Worm (Caenorhabditis elegans) whole organism, early embryonic: ENCODE measurements around the gene R144.13.
"Not testable (repeated sequence)": the region's sequence is repeated elsewhere in the genome, so short reads cannot be mapped to it uniquely, and the experiment has no call there.

Experiments used
- B0310.2 ChIP-seq: sonication (generic microtip); optimal IDR thresholded peaks from 2 replicates; lab custom pipeline; 2016; ENCODE audit warnings: mild to moderate bottlenecking, missing genetic modification characterization, missing compliant biosample characterization
- F13C5.2 ChIP-seq: sonication (generic microtip); optimal IDR thresholded peaks from 2 replicates; lab custom pipeline; 2017; ENCODE audit warnings: mild to moderate bottlenecking, missing genetic modification characterization, inconsistent platforms, missing compliant biosample characterization
- aly-1 ChIP-seq: sonication (generic microtip); optimal IDR thresholded peaks from 2 replicates; lab custom pipeline; 2016; ENCODE audit warnings: missing genetic modification characterization, missing compliant biosample characterization
- ama-1 ChIP-seq: fragments of 150-350 bp; optimal IDR thresholded peaks from 2 replicates; lab custom pipeline; 2014
- ceh-13 ChIP-seq: fragments of 200-800 bp; sonication (Bioruptor generic); optimal IDR thresholded peaks from 2 replicates; lab custom pipeline; 2018; ENCODE audit warnings: mild to moderate bottlenecking, missing genetic modification characterization, missing compliant biosample characterization
- ceh-36 ChIP-seq: sonication (generic microtip); optimal IDR thresholded peaks from 2 replicates; lab custom pipeline; 2016; ENCODE audit warnings: missing genetic modification characterization, inconsistent platforms, missing compliant biosample characterization
- ets-7 ChIP-seq: sonication (generic microtip); optimal IDR thresholded peaks from 2 replicates; lab custom pipeline; 2016; ENCODE audit warnings: missing genotype, missing genetic modification characterization, missing compliant biosample characterization
- flt-1 ChIP-seq: fragments of 200-800 bp; sonication (Bioruptor generic); IDR thresholded peaks from 2 replicates; pipeline ENCODE4 v1.3.6; 2022; ENCODE audit warnings: missing genetic modification characterization, missing compliant biosample characterization
- hmbx-1 ChIP-seq: sonication (generic microtip); optimal IDR thresholded peaks from 2 replicates; lab custom pipeline; 2016; ENCODE audit warnings: mild to moderate bottlenecking, missing genetic modification characterization, missing compliant biosample characterization
- hmg-4 ChIP-seq: fragments of 200-800 bp; sonication (Bioruptor generic); optimal IDR thresholded peaks from 2 replicates; lab custom pipeline; 2018; ENCODE audit warnings: mild to moderate bottlenecking, missing genetic modification characterization, missing compliant biosample characterization
- hnd-1 ChIP-seq: sonication (generic microtip); optimal IDR thresholded peaks from 2 replicates; lab custom pipeline; 2016; ENCODE audit warnings: missing genetic modification characterization, missing compliant biosample characterization
- pes-1 ChIP-seq: fragments of 200-800 bp; sonication (Bioruptor generic); IDR thresholded peaks from 2 replicates; pipeline ENCODE4 v1.3.6; 2022; ENCODE audit warnings: missing genetic modification reagents, missing genetic modification characterization, missing compliant biosample characterization
- scrt-1 ChIP-seq: fragments of 200-800 bp; sonication (Bioruptor generic); IDR thresholded peaks from 2 replicates; pipeline ENCODE4 v1.3.6; 2022; ENCODE audit warnings: missing genetic modification characterization, missing compliant biosample characterization
- sea-1 ChIP-seq: fragments of 200-800 bp; sonication (Bioruptor generic); conservative IDR thresholded peaks from 2 replicates; pipeline ENCODE4 v1.3.6; 2022; ENCODE audit warnings: missing genetic modification characterization, missing compliant biosample characterization
- tbx-11 ChIP-seq: fragments of 200-800 bp; sonication (Bioruptor generic); IDR thresholded peaks from 2 replicates; pipeline ENCODE4 v1.3.6; 2022; ENCODE audit warnings: missing genetic modification characterization, missing compliant biosample characterization
- tbx-37 ChIP-seq: fragments of 200-800 bp; sonication (Bioruptor generic); conservative IDR thresholded peaks from 2 replicates; pipeline ENCODE4 v1.3.6; 2022; ENCODE audit warnings: missing genetic modification reagents, missing genetic modification characterization, missing compliant biosample characterization
- tra-4 ChIP-seq: sonication (generic microtip); optimal IDR thresholded peaks from 2 replicates; lab custom pipeline; 2017; ENCODE audit warnings: missing genetic modification characterization, missing compliant biosample characterization

Gene R144.13

DNA sequence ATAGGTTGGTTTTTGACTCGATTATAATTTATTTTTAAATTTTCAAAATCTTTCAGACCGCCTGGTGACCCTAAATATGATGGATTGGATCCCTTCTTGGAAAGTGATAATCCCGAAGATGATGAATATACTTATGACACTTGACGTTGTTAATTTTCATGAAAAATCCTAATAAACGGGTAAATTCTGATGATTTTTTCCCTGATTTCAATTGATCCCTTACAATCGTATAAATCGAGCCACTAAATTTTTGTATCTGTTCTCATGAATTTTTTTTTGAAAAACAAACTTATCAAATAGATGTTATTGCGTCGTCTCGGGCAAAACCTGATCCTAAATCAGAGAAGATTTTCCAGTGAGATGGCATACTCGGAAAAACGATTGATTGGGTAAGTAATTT lies at the start of gene R144.13:
R144.13 (plus strand) TSS at position 301 of the 400 bp plus-strand sequence.
- no peak for TF ChIP-seq tbx-11 (GFP tag; lab: Robert Waterston, UW)
- no peak for TF ChIP-seq pes-1 (GFP tag; lab: Robert Waterston, UW)
- TF ChIP-seq flt-1 (GFP tag; lab: Robert Waterston, UW): no peak
- TF ChIP-seq aly-1 (tag; lab: Kevin White, UChicago): no peak
- no peak for TF ChIP-seq tra-4
- no peak for TF ChIP-seq scrt-1 (GFP tag; lab: Robert Waterston, UW)
- no peak for TF ChIP-seq hnd-1 (tag; lab: Kevin White, UChicago)
- no peak for TF ChIP-seq ama-1 (lab: Kevin White, UChicago)
- TF ChIP-seq hmbx-1: no peak
- TF ChIP-seq ceh-13 (GFP tag; lab: Kevin White, UChicago): no peak
- TF ChIP-seq hmg-4 (GFP tag; lab: Kevin White, UChicago): no peak
- no peak for TF ChIP-seq B0310.2 (tag; lab: Kevin White, UChicago)

DNA sequence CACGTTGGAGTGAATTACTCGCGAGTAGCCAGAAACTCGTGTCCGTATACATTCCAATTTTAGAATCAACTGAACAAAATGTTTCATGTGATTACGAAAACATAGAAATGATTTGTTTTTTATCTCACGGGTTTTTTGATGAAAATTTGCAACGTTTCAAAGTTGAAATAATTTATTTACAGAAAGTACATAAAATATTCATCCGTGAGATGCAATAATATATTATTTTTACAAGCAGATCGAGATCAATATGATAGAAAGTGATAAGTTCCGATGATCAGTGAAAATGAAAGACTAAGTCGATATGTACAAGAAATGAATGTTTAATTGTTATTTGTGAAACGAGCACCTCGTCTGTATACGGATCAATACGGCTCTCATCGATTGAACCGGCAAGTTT lies 42.7 kb upstream of the R144.13 start, which contains the start of gene C27F2.6:
C27F2.6 (minus strand) TSS at position 101 of the 400 bp plus-strand sequence.
- TF ChIP-seq aly-1 (tag; lab: Kevin White, UChicago); hmg-4 (GFP tag; lab: Kevin White, UChicago); B0310.2 (tag; lab: Kevin White, UChicago): not testable (repeated sequence)

DNA sequence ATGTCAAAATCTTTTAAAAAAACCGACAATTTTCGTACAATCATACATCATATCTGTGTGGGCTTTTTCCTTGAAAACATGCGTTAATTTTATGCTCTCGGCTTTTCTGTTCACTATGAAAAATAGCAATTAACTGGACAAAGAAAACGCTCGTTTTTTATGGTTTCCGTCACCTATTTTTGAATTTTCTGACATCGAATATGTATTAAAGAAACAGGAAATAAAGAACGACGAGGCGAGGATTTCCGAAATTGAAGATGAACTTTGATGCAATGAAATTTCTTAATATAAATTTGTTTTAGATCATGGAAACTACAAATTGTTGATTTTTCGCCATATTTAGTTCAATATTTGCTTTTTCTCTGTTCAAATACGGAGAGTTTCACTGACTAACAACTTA lies 39.1 kb upstream of the R144.13 start:
- no peak for TF ChIP-seq tbx-11 (GFP tag; lab: Robert Waterston, UW)
- no peak for TF ChIP-seq sea-1
- TF ChIP-seq aly-1 (tag; lab: Kevin White, UChicago): no peak

DNA sequence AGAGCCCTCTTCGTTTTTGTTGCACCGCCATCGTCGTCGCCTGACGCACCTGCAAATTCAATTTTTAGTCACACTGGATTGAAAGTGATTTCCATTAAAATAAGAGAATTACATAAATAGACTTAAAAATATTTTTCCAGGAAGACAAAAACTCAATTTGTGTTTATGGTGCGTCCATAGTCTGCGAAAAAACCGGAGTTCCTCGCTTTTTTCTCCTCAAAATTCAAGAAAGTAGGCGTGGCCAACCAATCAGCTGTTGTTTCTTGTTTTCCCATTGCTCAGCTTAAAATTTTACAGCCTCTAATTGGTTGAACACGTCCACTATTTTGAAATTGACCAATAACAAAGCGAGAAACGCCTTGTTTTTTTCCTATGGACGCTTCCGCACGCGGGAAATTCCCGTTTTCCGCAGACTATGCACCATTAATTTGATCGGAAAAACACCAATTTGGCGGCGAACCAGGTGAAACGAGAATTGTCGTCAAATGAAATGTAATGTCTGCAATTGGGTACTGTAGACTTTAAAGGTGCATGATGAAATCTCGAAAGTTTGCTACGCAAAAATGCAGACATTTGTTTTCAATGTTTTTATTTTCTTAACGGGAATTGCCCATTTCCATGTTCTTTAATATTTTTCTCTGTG lies 38.5 kb upstream of the R144.13 start, which contains the start of gene C27F2.7:
C27F2.7 (minus strand) TSS at position 51 of the 643 bp plus-strand sequence.
- no peak for TF ChIP-seq F13C5.2 (tag; lab: Kevin White, UChicago)
- no peak for TF ChIP-seq scrt-1 (GFP tag; lab: Robert Waterston, UW)
- TF ChIP-seq tbx-11 (GFP tag; lab: Robert Waterston, UW): no peak
- no peak for TF ChIP-seq aly-1 (tag; lab: Kevin White, UChicago)
- TF ChIP-seq sea-1: no peak
- TF ChIP-seq ama-1 (lab: Kevin White, UChicago): no peak
- no peak for TF ChIP-seq B0310.2 (tag; lab: Kevin White, UChicago)
- TF ChIP-seq tra-4: no peak
- no peak for TF ChIP-seq hmg-4 (GFP tag; lab: Kevin White, UChicago)
- TF ChIP-seq ets-7 (tag; lab: Kevin White, UChicago): no peak
- no peak for TF ChIP-seq pes-1 (GFP tag; lab: Robert Waterston, UW)
- no peak for TF ChIP-seq hnd-1 (tag; lab: Kevin White, UChicago)
- TF ChIP-seq ceh-36 (tag; lab: Kevin White, UChicago): no peak
- TF ChIP-seq hmbx-1: no peak
- no peak for TF ChIP-seq flt-1 (GFP tag; lab: Robert Waterston, UW)
- no peak for TF ChIP-seq ceh-13 (GFP tag; lab: Kevin White, UChicago)
- no peak for TF ChIP-seq tbx-37

DNA sequence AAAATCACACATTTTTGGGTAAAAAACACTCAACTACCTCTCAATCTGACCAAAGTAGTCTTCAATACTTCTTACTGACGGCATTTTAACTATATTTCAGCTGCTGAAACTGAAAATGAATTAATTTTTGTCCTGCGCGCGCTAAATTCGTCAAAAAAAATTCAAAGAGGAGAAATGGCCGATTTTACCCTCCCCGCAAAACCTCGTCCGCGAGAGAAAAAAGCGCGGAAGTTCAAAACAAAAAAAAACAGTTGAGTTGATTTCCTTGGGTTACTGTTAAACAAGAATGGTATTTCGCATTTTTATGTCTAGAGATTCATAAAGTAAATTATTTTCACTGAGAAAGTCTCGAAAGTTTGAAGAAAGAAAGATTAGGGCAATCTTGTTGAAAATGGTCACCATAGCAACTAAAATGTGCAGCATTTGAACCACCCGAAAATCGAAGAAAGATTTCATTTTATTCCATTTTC lies 36.2 kb upstream of the R144.13 start, which contains the start of the genes C27F2.10 and wdr-60:
C27F2.10 (minus strand) TSS at position 109 of the 470 bp plus-strand sequence.
wdr-60 (plus strand) TSS at position 420 of the 470 bp plus-strand sequence.
- TF ChIP-seq F13C5.2 (tag; lab: Kevin White, UChicago) (no peak), ama-1 (lab: Kevin White, UChicago) (no peak), tbx-37 (peak; percentile 58)

DNA sequence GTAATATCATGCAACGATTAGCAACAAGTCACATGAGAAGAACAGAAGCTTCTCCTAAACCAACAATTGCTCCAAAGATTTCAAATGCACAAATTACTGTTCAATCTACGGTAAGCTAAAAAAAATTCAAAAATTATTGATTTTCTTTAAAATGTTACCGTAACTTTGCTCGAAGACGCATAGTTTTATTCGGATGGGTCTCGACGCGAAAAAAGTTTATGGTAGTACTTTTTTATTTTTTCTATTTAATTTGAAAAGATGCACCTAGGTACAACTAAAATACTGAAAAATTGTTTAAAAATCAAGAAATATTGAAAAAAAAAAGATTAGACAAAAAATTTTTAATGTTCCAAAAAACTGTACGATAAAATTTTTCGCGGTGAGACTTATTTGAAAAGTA lies 35.4 kb upstream of the R144.13 start:
- TF ChIP-seq ets-7 (tag; lab: Kevin White, UChicago): no peak
- TF ChIP-seq aly-1 (tag; lab: Kevin White, UChicago): no peak
- TF ChIP-seq tbx-37: no peak
- no peak for TF ChIP-seq tra-4
- no peak for TF ChIP-seq hnd-1 (tag; lab: Kevin White, UChicago)
- no peak for TF ChIP-seq ama-1 (lab: Kevin White, UChicago)
- no peak for TF ChIP-seq flt-1 (GFP tag; lab: Robert Waterston, UW)
- TF ChIP-seq hmg-4 (GFP tag; lab: Kevin White, UChicago): no peak
- no peak for TF ChIP-seq ceh-36 (tag; lab: Kevin White, UChicago)
- TF ChIP-seq B0310.2 (tag; lab: Kevin White, UChicago): no peak
- TF ChIP-seq scrt-1 (GFP tag; lab: Robert Waterston, UW): no peak
- TF ChIP-seq pes-1 (GFP tag; lab: Robert Waterston, UW): no peak

DNA sequence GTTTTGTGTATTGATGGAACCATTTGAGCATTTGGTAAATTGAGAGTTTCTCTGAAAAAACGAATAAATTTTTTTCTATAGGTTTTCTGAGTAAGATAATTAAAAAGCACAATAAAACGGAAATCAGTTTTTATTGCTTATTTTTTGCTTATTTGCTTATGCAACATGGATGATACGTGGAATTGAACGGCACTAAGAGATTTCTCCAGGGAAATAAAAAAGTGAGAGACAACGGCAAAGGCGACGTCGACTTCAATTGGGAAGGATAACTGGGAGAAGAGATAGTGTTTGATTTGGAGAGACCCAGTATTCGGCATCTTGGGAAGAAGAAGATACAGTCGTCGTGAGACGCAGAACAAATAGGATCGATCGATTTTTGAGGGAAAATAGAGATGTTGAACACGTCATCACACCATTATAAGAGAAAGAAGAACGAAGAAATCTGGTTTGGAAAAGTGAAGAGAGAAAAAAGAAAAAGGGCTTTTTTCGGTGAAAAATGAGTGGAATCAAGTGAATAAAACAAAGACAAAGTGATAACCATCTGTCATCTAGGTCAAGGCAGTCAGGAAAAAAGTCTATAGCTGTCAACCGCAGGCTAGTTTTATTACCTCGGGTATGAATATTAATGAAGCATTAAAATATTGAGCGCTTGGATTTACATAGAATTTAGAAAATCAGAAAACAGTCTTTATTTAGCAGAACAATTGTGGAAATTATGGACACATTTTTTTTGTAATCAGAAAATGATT lies 24.8 kb upstream of the R144.13 start, which contains the start of gene tmem-131:
tmem-131 (minus strand) TSS at position 51 of the 749 bp plus-strand sequence.
- TF ChIP-seq ama-1 (lab: Kevin White, UChicago): no peak
- TF ChIP-seq pes-1 (GFP tag; lab: Robert Waterston, UW): no peak
